Worm (Caenorhabditis elegans) whole organism, L4/young adult: ENCODE results near the gene fipr-17.

Source experiments
- W03F9.2 ChIP-seq: fragments of 150-350 bp; optimal IDR thresholded peaks from 2 replicates; lab custom pipeline; 2014; ENCODE audit warnings: missing biosample characterization, missing genetic modification characterization
- dao-5 ChIP-seq: sonication (generic microtip); optimal IDR thresholded peaks from 2 replicates; lab custom pipeline; 2016; ENCODE audit warnings: missing genotype, missing genetic modification characterization, moderate library complexity, missing compliant biosample characterization
- him-1 ChIP-seq: sonication (generic microtip); optimal IDR thresholded peaks from 2 replicates; lab custom pipeline; 2016; ENCODE audit warnings: missing genotype, missing genetic modification reagents, missing genetic modification characterization, missing compliant biosample characterization

DNA sequence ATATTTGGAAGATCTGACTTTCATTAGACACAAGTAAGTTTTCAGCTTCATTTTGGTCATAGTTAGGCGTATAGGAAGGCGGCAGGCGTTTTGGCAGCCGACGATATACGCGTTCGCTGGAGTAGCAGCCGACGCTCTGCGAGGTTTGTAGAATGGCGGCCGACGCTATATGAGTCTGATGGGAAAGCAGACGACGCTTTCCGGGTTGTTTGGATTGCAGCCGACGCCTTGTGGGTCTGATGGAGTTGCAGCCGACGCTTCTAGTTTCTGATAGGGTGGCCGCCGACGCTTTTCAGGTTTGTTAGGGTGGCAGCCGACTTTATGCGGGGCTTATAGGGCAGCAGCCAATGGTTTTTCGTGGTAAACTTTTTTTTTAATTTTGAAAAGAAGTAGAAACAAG is 4.6 kb downstream of the fipr-17 start:
- TF ChIP-seq W03F9.2, result no peak
- no peak for TF ChIP-seq him-1 (tag; lab: Kevin White, UChicago)
- no peak for TF ChIP-seq dao-5
